Worm (Caenorhabditis elegans) whole organism, L4 larva: ENCODE results near the gene W02D7.11.

Experiments used
- ZK546.5 ChIP-seq, 2 experiments: sonication (generic microtip); optimal IDR thresholded peaks; 2 replicates each; lab custom pipeline; 2017; ENCODE audit warnings: missing biosample characterization in 2 of 2, missing genetic modification characterization in 2 of 2
- ama-1 ChIP-seq: fragments of 150-350 bp; optimal IDR thresholded peaks from 2 replicates; lab custom pipeline; 2014; ENCODE audit warnings: inconsistent platforms, mixed read lengths
- ceh-82 ChIP-seq: sonication (generic microtip); optimal IDR thresholded peaks from 2 replicates; lab custom pipeline; 2017; ENCODE audit warnings: missing biosample characterization, missing genetic modification characterization
- ces-1 ChIP-seq: fragments of 150-350 bp; sonication (generic microtip); optimal IDR thresholded peaks from 4 replicates; lab custom pipeline; 2014; ENCODE audit warnings: missing biosample characterization, missing genetic modification reagents, missing genetic modification characterization
- fos-1 ChIP-seq: fragments of 150-350 bp; optimal IDR thresholded peaks from 2 replicates; lab custom pipeline; 2014; ENCODE audit warnings: missing biosample characterization, missing genetic modification characterization
- hlh-30 ChIP-seq: sonication (generic microtip); optimal IDR thresholded peaks from 2 replicates; lab custom pipeline; 2017; ENCODE audit warnings: antibody characterized with exemption, mild to moderate bottlenecking, missing genetic modification characterization, missing compliant biosample characterization; ENCODE audit not compliant: insufficient read depth
- mdl-1 ChIP-seq, 2 experiments: fragments of 150-350 bp in 1 of 2; sonication (generic microtip) in 1 of 2; optimal IDR thresholded peaks; 2 replicates each; lab custom pipeline; 2014 to 2017; ENCODE audit warnings: missing biosample characterization in 2 of 2, missing genetic modification characterization in 2 of 2
- pqm-1 ChIP-seq: sonication (generic microtip); optimal IDR thresholded peaks from 2 replicates; lab custom pipeline; 2017; ENCODE audit warnings: missing biosample characterization, missing genetic modification characterization
- sdz-12 ChIP-seq: fragments of 200-800 bp; sonication (Bioruptor generic); optimal IDR thresholded peaks from 2 replicates; lab custom pipeline; 2018; ENCODE audit warnings: mild to moderate bottlenecking, missing genetic modification characterization, missing compliant biosample characterization
- unc-39 ChIP-seq: sonication (generic microtip); optimal IDR thresholded peaks from 2 replicates; lab custom pipeline; 2017; ENCODE audit warnings: missing biosample characterization, missing genetic modification characterization
- zag-1 ChIP-seq: fragments of 150-350 bp; optimal IDR thresholded peaks from 2 replicates; lab custom pipeline; 2014; ENCODE audit warnings: missing biosample characterization, missing genetic modification characterization

DNA sequence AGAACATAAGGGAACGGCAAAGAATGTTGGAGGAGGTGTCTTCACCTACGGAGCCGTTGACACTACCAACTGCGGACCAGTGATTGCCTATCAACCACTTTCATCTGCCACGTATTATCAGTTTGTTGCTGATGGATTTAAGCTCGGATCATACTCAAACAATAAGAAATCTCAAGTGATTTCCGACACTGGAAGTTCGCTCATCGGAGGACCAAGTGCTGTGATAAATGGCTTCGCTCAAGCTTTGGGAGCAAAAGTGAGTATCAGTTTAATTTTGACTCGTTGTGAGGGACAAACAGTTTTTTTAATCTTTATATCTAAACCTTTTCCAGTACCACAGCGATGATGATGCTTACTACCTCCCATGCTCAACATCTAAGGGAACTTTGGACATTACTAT is 32.9 kb downstream of the W02D7.11 start:
- TF ChIP-seq mdl-1 (tag; optimal IDR thresholded peaks at IDR 0.05; lab: Kevin White, UChicago) (no peak), ama-1 (lab: Kevin White, UChicago) (no peak), zag-1 (tag; lab: Kevin White, UChicago) (no peak), pqm-1 (tag; lab: Kevin White, UChicago) (no peak), hlh-30 (tag; lab: Kevin White, UChicago) (no peak), ces-1 (GFP tag; lab: Kevin White, UChicago) (no peak), unc-39 (tag; lab: Kevin White, UChicago) (no peak), sdz-12 (GFP tag; lab: Kevin White, UChicago) (no peak), ceh-82 (tag; lab: Kevin White, UChicago) (no peak), fos-1 (tag; lab: Kevin White, UChicago) (no peak), ZK546.5 (tag; optimal IDR thresholded peaks at IDR 0.05; lab: Kevin White, UChicago) (no peak)
